Worm (Caenorhabditis elegans) whole organism, L4 larva: ENCODE data around the gene hil-6.

ENCODE experiments used
- D1046.2 ChIP-seq: fragments of 200-800 bp; sonication (Bioruptor generic); IDR thresholded peaks from 2 replicates; pipeline ENCODE4 v1.3.6; 2022; ENCODE audit warnings: missing genetic modification characterization, missing compliant biosample characterization
- Y48G9A.11 ChIP-seq: fragments of 200-800 bp; sonication (Bioruptor generic); IDR thresholded peaks from 2 replicates; pipeline ENCODE4 v1.3.6; 2022; ENCODE audit warnings: missing genetic modification reagents, missing genetic modification characterization, missing compliant biosample characterization
- ZK546.5 ChIP-seq, 2 experiments: sonication (generic microtip); optimal IDR thresholded peaks; 2 replicates each; lab custom pipeline; 2017; ENCODE audit warnings: missing biosample characterization in 2 of 2, missing genetic modification characterization in 2 of 2
- aha-1 ChIP-seq: fragments of 150-350 bp; peaks from one replicate; lab custom pipeline; 2014; ENCODE audit warnings: missing biosample characterization, missing genetic modification characterization
- aly-2 ChIP-seq: sonication (generic microtip); optimal IDR thresholded peaks from 2 replicates; lab custom pipeline; 2018; ENCODE audit warnings: missing biosample characterization, missing genetic modification characterization
- arid-1 ChIP-seq: fragments of 200-800 bp; sonication (Bioruptor generic); conservative IDR thresholded peaks from 2 replicates; pipeline ENCODE4 v1.3.6; 2022; ENCODE audit warnings: missing genetic modification reagents, missing genetic modification characterization, missing compliant biosample characterization
- ceh-20 ChIP-seq: fragments of 200-800 bp; sonication (Bioruptor generic); IDR thresholded peaks from 2 replicates; pipeline ENCODE4 v1.3.6; 2022; ENCODE audit warnings: missing genetic modification reagents, missing genetic modification characterization, missing compliant biosample characterization
- ceh-28 ChIP-seq: fragments of 150-350 bp; optimal IDR thresholded peaks from 2 replicates; lab custom pipeline; 2014; ENCODE audit warnings: missing biosample characterization, missing genetic modification reagents, missing genetic modification characterization
- cey-2 ChIP-seq: sonication (generic microtip); optimal IDR thresholded peaks from 3 replicates; lab custom pipeline; 2017; ENCODE audit warnings: missing genetic modification characterization, mild to moderate bottlenecking, missing compliant biosample characterization, antibody characterized with exemption, borderline replicate concordance; ENCODE audit not compliant: insufficient read depth
- ctbp-1 ChIP-seq: fragments of 200-800 bp; sonication (Bioruptor generic); IDR thresholded peaks from 2 replicates; pipeline ENCODE4 v1.3.6; 2022; ENCODE audit warnings: missing genetic modification reagents, missing genetic modification characterization, missing compliant biosample characterization
- daf-8 ChIP-seq: fragments of 200-800 bp; sonication (Bioruptor generic); IDR thresholded peaks from 2 replicates; pipeline ENCODE4 v1.3.6; 2022; ENCODE audit warnings: missing genetic modification characterization, missing compliant biosample characterization
- duxl-1 ChIP-seq: sonication (generic microtip); optimal IDR thresholded peaks from 2 replicates; lab custom pipeline; 2016; ENCODE audit warnings: mild to moderate bottlenecking, missing genetic modification characterization, moderate library complexity, missing compliant biosample characterization; ENCODE audit not compliant: poor library complexity
- dve-1 ChIP-seq: sonication (generic microtip); optimal IDR thresholded peaks from 2 replicates; lab custom pipeline; 2017; ENCODE audit warnings: antibody characterized with exemption, mild to moderate bottlenecking, missing genetic modification characterization, missing compliant biosample characterization; ENCODE audit not compliant: insufficient read depth
- egl-43 ChIP-seq: fragments of 200-800 bp; sonication (Bioruptor generic); IDR thresholded peaks from 2 replicates; pipeline ENCODE4 v1.3.6; 2022; ENCODE audit warnings: missing genetic modification reagents, missing genetic modification characterization, missing compliant biosample characterization
- fkh-10 ChIP-seq: fragments of 150-350 bp; optimal IDR thresholded peaks from 2 replicates; lab custom pipeline; 2014; ENCODE audit warnings: missing biosample characterization, missing genetic modification reagents, missing genetic modification characterization
- jun-1 ChIP-seq: fragments of 150-350 bp; optimal IDR thresholded peaks from 2 replicates; lab custom pipeline; 2014; ENCODE audit warnings: missing biosample characterization, missing genetic modification reagents, missing genetic modification characterization
- lim-7 ChIP-seq: fragments of 200-800 bp; sonication (Bioruptor generic); IDR thresholded peaks from 2 replicates; pipeline ENCODE4 v1.3.6; 2022; ENCODE audit warnings: missing genetic modification characterization, missing compliant biosample characterization
- lin-1 ChIP-seq: fragments of 200-800 bp; sonication (Bioruptor generic); IDR thresholded peaks from 2 replicates; pipeline ENCODE4 v1.3.6; 2022; ENCODE audit warnings: missing genetic modification reagents, missing genetic modification characterization, missing compliant biosample characterization
- lin-29 ChIP-seq: fragments of 200-800 bp; sonication (Bioruptor generic); IDR thresholded peaks from 2 replicates; pipeline ENCODE4 v1.3.6; 2022; ENCODE audit warnings: missing genetic modification reagents, missing genetic modification characterization, missing compliant biosample characterization
- madf-5 ChIP-seq, 2 experiments: fragments of 200-800 bp; sonication (Bioruptor generic); IDR thresholded peaks; 2 replicates each; pipeline ENCODE4 v1.3.6; 2022; ENCODE audit warnings: missing compliant biosample characterization in 2 of 2, missing genetic modification characterization in 2 of 2
- madf-9 ChIP-seq: fragments of 200-800 bp; sonication (Bioruptor generic); conservative IDR thresholded peaks from 2 replicates; pipeline ENCODE4 v1.3.6; 2022; ENCODE audit warnings: missing genetic modification reagents, missing genetic modification characterization, missing compliant biosample characterization
- mdt-29 ChIP-seq: fragments of 200-800 bp; sonication (Bioruptor generic); IDR thresholded peaks from 2 replicates; pipeline ENCODE4 v1.3.6; 2022; ENCODE audit warnings: missing genetic modification reagents, missing genetic modification characterization, missing compliant biosample characterization
- mep-1 ChIP-seq: fragments of 150-350 bp; sonication (generic microtip); optimal IDR thresholded peaks from 3 replicates; lab custom pipeline; 2014; ENCODE audit warnings: missing biosample characterization, missing genetic modification characterization
- mxl-2 ChIP-seq: fragments of 200-800 bp; sonication (Bioruptor generic); conservative IDR thresholded peaks from 2 replicates; pipeline ENCODE4 v1.3.6; 2022; ENCODE audit warnings: missing genetic modification reagents, missing genetic modification characterization, missing compliant biosample characterization
- nhr-102 ChIP-seq: sonication (generic microtip); optimal IDR thresholded peaks from 2 replicates; lab custom pipeline; 2016; ENCODE audit warnings: mild to moderate bottlenecking, missing genetic modification characterization, moderate library complexity, missing compliant biosample characterization
- nhr-11 ChIP-seq: fragments of 150-350 bp; optimal IDR thresholded peaks from 2 replicates; lab custom pipeline; 2014; ENCODE audit warnings: missing biosample characterization, missing genetic modification characterization
- nhr-111 ChIP-seq: fragments of 200-800 bp; sonication (Bioruptor generic); optimal IDR thresholded peaks from 2 replicates; lab custom pipeline; 2018; ENCODE audit warnings: mild to moderate bottlenecking, missing genetic modification characterization, missing compliant biosample characterization
- nhr-237 ChIP-seq: sonication (generic microtip); optimal IDR thresholded peaks from 2 replicates; lab custom pipeline; 2017; ENCODE audit warnings: missing biosample characterization, missing genetic modification characterization
- nhr-28 ChIP-seq: fragments of 150-350 bp; optimal IDR thresholded peaks from 2 replicates; lab custom pipeline; 2014; ENCODE audit warnings: missing biosample characterization, missing genetic modification characterization
- nhr-48 ChIP-seq: sonication (generic microtip); optimal IDR thresholded peaks from 2 replicates; lab custom pipeline; 2016; ENCODE audit warnings: mild to moderate bottlenecking, missing genetic modification characterization, missing compliant biosample characterization
- pha-4 ChIP-seq, 2 experiments: fragments of 150-350 bp in 1 of 2; fragments of 200-800 bp in 1 of 2; sonication (Bioruptor generic) in 1 of 2; IDR thresholded peaks in 1 of 2; optimal IDR thresholded peaks in 1 of 2; 2 replicates each; pipeline versions ENCODE4 v1.3.6 to Lab custom; 2014 to 2022; ENCODE audit warnings: missing genetic modification characterization in 2 of 2, missing genetic modification reagents in 2 of 2, missing biosample characterization in 1 of 2, missing compliant biosample characterization in 1 of 2
- rbr-2 ChIP-seq: sonication (generic microtip); optimal IDR thresholded peaks from 2 replicates; lab custom pipeline; 2016; ENCODE audit warnings: missing genotype, missing genetic modification characterization, missing compliant biosample characterization
- sdz-12 ChIP-seq: fragments of 200-800 bp; sonication (Bioruptor generic); optimal IDR thresholded peaks from 2 replicates; lab custom pipeline; 2018; ENCODE audit warnings: mild to moderate bottlenecking, missing genetic modification characterization, missing compliant biosample characterization
- skn-1 ChIP-seq: fragments of 150-350 bp; optimal IDR thresholded peaks from 2 replicates; lab custom pipeline; 2014; ENCODE audit warnings: missing biosample characterization, missing genetic modification characterization
- snpc-1.2 ChIP-seq: fragments of 200-800 bp; sonication (Bioruptor generic); IDR thresholded peaks from 2 replicates; pipeline ENCODE4 v1.3.6; 2022; ENCODE audit warnings: missing genetic modification reagents, missing genetic modification characterization, missing compliant biosample characterization
- snpc-4 ChIP-seq: fragments of 150-350 bp; optimal IDR thresholded peaks from 2 replicates; lab custom pipeline; 2014; ENCODE audit warnings: missing biosample characterization, missing genetic modification characterization
- tag-97 ChIP-seq: fragments of 200-800 bp; sonication (Bioruptor generic); IDR thresholded peaks from 2 replicates; pipeline ENCODE4 v1.3.6; 2022; ENCODE audit warnings: missing genetic modification characterization, missing compliant biosample characterization
- tra-1 ChIP-seq: fragments of 200-800 bp; sonication (Bioruptor generic); IDR thresholded peaks from 2 replicates; pipeline ENCODE4 v1.3.6; 2022; ENCODE audit warnings: missing genetic modification reagents, missing genetic modification characterization, missing compliant biosample characterization
- unc-130 ChIP-seq: sonication (generic microtip); optimal IDR thresholded peaks from 2 replicates; lab custom pipeline; 2016; ENCODE audit warnings: missing genetic modification reagents, missing genetic modification characterization, missing compliant biosample characterization
- unc-62 ChIP-seq, 3 experiments: fragments of 150-350 bp in 1 of 3; sonication (generic microtip); optimal IDR thresholded peaks in 2 of 3; peaks in 1 of 3; 1 replicate in 1 of 3; 2 replicates in 2 of 3; lab custom pipeline; 2014 to 2017; ENCODE audit warnings: missing biosample characterization in 3 of 3, missing genetic modification characterization in 3 of 3, missing genetic modification reagents in 3 of 3, missing genotype in 1 of 3
- zag-1 ChIP-seq: fragments of 150-350 bp; optimal IDR thresholded peaks from 2 replicates; lab custom pipeline; 2014; ENCODE audit warnings: missing biosample characterization, missing genetic modification characterization
- zip-11 ChIP-seq: fragments of 200-800 bp; sonication (Bioruptor generic); IDR thresholded peaks from 2 replicates; pipeline ENCODE4 v1.3.6; 2022; ENCODE audit warnings: missing genetic modification characterization, missing compliant biosample characterization
- zip-2 ChIP-seq: fragments of 150-350 bp; optimal IDR thresholded peaks from 2 replicates; lab custom pipeline; 2014; ENCODE audit warnings: missing biosample characterization, missing genetic modification characterization

The hil-6 gene

ce11 chrV:2067985-2068499 lies 36.7 kb upstream of the hil-6 start, which contains the start of gene lbp-9 (continued):
- TF ChIP-seq tag-97 (GFP tag; lab: Robert Waterston, UW) = no peak
- no peak for TF ChIP-seq skn-1 (tag; lab: Kevin White, UChicago)
- TF ChIP-seq nhr-237 = no peak
- TF ChIP-seq mdt-29 (GFP tag; lab: Robert Waterston, UW) = peak; percentile 25; the same call in 1 of the 2 replicates
- TF ChIP-seq egl-43 (GFP tag; lab: Robert Waterston, UW) = peak; percentile 47; the same call in 1 of the 2 replicates
- TF ChIP-seq nhr-102 = no peak
- TF ChIP-seq nhr-48 (tag; lab: Kevin White, UChicago) = no peak
- no peak for TF ChIP-seq unc-62 (GFP tag; optimal IDR thresholded peaks at IDR 0.05 in 1 of 2; lab: Kevin White, UChicago)
- TF ChIP-seq unc-62 (tag; optimal IDR thresholded peaks at IDR 0.05; lab: Kevin White, UChicago) = no peak
- no peak for TF ChIP-seq mxl-2 (GFP tag; lab: Robert Waterston, UW)
- TF ChIP-seq Y48G9A.11 (GFP tag; lab: Robert Waterston, UW) = no peak
- TF ChIP-seq ZK546.5 (tag; optimal IDR thresholded peaks at IDR 0.05; lab: Kevin White, UChicago) = no peak
- TF ChIP-seq daf-8 (GFP tag; lab: Robert Waterston, UW) = no peak
- TF ChIP-seq madf-5 (GFP tag; IDR thresholded peaks at IDR 0.05; lab: Robert Waterston, UW) = no peak
- TF ChIP-seq rbr-2 (tag; lab: Kevin White, UChicago) = peak; percentile 28
- TF ChIP-seq snpc-4 = no peak
- no peak for TF ChIP-seq jun-1 (tag; lab: Kevin White, UChicago)
- peak; percentile 69 for TF ChIP-seq dve-1
- TF ChIP-seq D1046.2 (GFP tag; lab: Robert Waterston, UW) = 0 out of 2 replicates have a peak, but pooled peaks have one; percentile 16
- peak; percentile 46; the same call in 1 of the 2 replicates for TF ChIP-seq ctbp-1 (GFP tag; lab: Robert Waterston, UW)
- TF ChIP-seq nhr-11 (tag; lab: Kevin White, UChicago) = no peak
- no peak for TF ChIP-seq zip-2 (tag; lab: Kevin White, UChicago)
- no peak for TF ChIP-seq zag-1 (tag; lab: Kevin White, UChicago)
- no peak for TF ChIP-seq fkh-10 (GFP tag; lab: Kevin White, UChicago)
- TF ChIP-seq ceh-20 (GFP tag; lab: Robert Waterston, UW) = no peak
- TF ChIP-seq madf-9 (GFP tag; lab: Robert Waterston, UW) = no peak
- TF ChIP-seq nhr-111 (GFP tag; lab: Kevin White, UChicago) = no peak
- TF ChIP-seq aly-2 (tag; lab: Kevin White, UChicago) = no peak
- TF ChIP-seq zip-11 = no peak
- no peak for TF ChIP-seq tra-1 (GFP tag; lab: Robert Waterston, UW)
- peak; percentile 43; the same call in 1 of the 2 replicates for TF ChIP-seq snpc-1.2 (GFP tag; lab: Robert Waterston, UW)
- no peak for TF ChIP-seq unc-130 (GFP tag; lab: Kevin White, UChicago)
- peak; percentile 53 for TF ChIP-seq nhr-28 (tag; lab: Kevin White, UChicago)
- 0 out of 2 replicates have a peak, but pooled peaks have one; percentile 9 for TF ChIP-seq arid-1 (GFP tag; lab: Robert Waterston, UW)
- peak; percentile 66; the same call in 1 of the 2 replicates for TF ChIP-seq lim-7 (GFP tag; lab: Robert Waterston, UW)
- TF ChIP-seq duxl-1 = peak; percentile 6
- no peak for TF ChIP-seq pha-4 (GFP tag; IDR thresholded peaks at IDR 0.05; lab: Robert Waterston, UW)
- TF ChIP-seq pha-4 (tag; optimal IDR thresholded peaks at IDR 0.05; lab: Kevin White, UChicago) = no peak
- TF ChIP-seq lin-1 (GFP tag; lab: Robert Waterston, UW) = no peak
- no peak for TF ChIP-seq lin-29 (GFP tag; lab: Robert Waterston, UW)
- TF ChIP-seq sdz-12 (GFP tag; lab: Kevin White, UChicago) = no peak
- no peak for TF ChIP-seq cey-2 (tag; lab: Kevin White, UChicago)
- peak; percentile 97 for TF ChIP-seq aha-1 (tag; lab: Kevin White, UChicago)
- TF ChIP-seq ceh-28 (tag; lab: Kevin White, UChicago) = no peak
- peak; percentile 67 for TF ChIP-seq mep-1 (tag; lab: Kevin White, UChicago)
